Fruit fly (Drosophila melanogaster) whole organism, embryonic: ENCODE data around the gene Trmt6.

Source experiments
- Aef1 ChIP-seq: fragments of 200-800 bp; sonication (Bioruptor generic); IDR thresholded peaks from 3 replicates; pipeline ENCODE4 v1.3.6; 2022; ENCODE audit warnings: missing biosample characterization, missing genetic modification characterization
- CG12155 ChIP-seq: fragments of 200-800 bp; sonication (Bioruptor generic); optimal IDR thresholded peaks from 3 replicates; lab custom pipeline; 2016; ENCODE audit warnings: missing biosample characterization, missing genetic modification characterization
- CG14441 ChIP-seq: fragments of 200-800 bp; sonication (Bioruptor generic); IDR thresholded peaks from 2 replicates; pipeline ENCODE4 v1.3.6; 2022; ENCODE audit warnings: missing biosample characterization, missing genetic modification characterization
- CG1647 ChIP-seq: fragments of 200-800 bp; sonication (Bioruptor generic); optimal IDR thresholded peaks from 3 replicates; lab custom pipeline; 2016; ENCODE audit warnings: missing biosample characterization, missing genetic modification characterization
- CG4360 ChIP-seq: fragments of 200-800 bp; sonication (Bioruptor generic); IDR thresholded peaks from 2 replicates; pipeline ENCODE4 v1.3.6; 2022; ENCODE audit warnings: missing biosample characterization, missing genetic modification characterization
- Hr78 ChIP-seq, 2 experiments: fragments of 200-800 bp in 1 of 2; fragments of >200 bp in 1 of 2; sonication (Bioruptor generic) in 1 of 2; optimal IDR thresholded peaks; 2 replicates each; lab custom pipeline; 2017 to 2019; ENCODE audit warnings: missing biosample characterization in 2 of 2, missing genetic modification characterization in 2 of 2, mild to moderate bottlenecking in 1 of 2, moderate library complexity in 1 of 2
- en ChIP-seq: fragments of 200-800 bp; sonication (Bioruptor generic); optimal IDR thresholded peaks from 2 replicates; lab custom pipeline; 2016; ENCODE audit warnings: missing biosample characterization, missing genetic modification characterization
- otp ChIP-seq: fragments of 200-800 bp; sonication (Bioruptor generic); IDR thresholded peaks from 3 replicates; pipeline ENCODE4, ENCODE4 v1.3.6; 2022; ENCODE audit warnings: missing biosample characterization, missing genetic modification characterization
- so ChIP-seq: fragments of 200-800 bp; sonication (Bioruptor generic); IDR thresholded peaks from 3 replicates; pipeline ENCODE4 v1.3.6; 2022; ENCODE audit warnings: missing biosample characterization, missing genetic modification characterization

- TF ChIP-seq CG1647 (GFP tag; lab: Kevin White, UChicago): no peak
- TF ChIP-seq so: no peak
- TF ChIP-seq Aef1 (GFP tag; lab: Robert Waterston, UW): no peak
- no peak for TF ChIP-seq Hr78 (GFP tag; optimal IDR thresholded peaks at IDR 0.05; lab: Kevin White, UChicago)
- no peak for TF ChIP-seq CG4360
- TF ChIP-seq otp (GFP tag; lab: Robert Waterston, UW): no peak
- no peak for TF ChIP-seq CG14441 (GFP tag; lab: Robert Waterston, UW)
- no peak for TF ChIP-seq CG12155
- no peak for TF ChIP-seq en
Observed at dm6 chr2L:6553797-6554188, 8.3 kb downstream of the Trmt6 start.
